Fruit fly (Drosophila melanogaster) whole organism, embryonic: Measurements from ENCODE around the gene CG5157.

Experiments used
- Atf3 ChIP-seq: fragments of 200-800 bp; sonication (Bioruptor generic); optimal IDR thresholded peaks from 3 replicates; lab custom pipeline; 2016; ENCODE audit warnings: missing biosample characterization, missing genetic modification characterization
- BEAF-32 ChIP-seq: fragments of 200-800 bp; sonication (Bioruptor generic); optimal IDR thresholded peaks from 3 replicates; lab custom pipeline; 2017; ENCODE audit warnings: missing biosample characterization, missing genetic modification characterization, mild to moderate bottlenecking, moderate library complexity, missing genetic modification reagents
- BtbVII ChIP-seq: fragments of 200-800 bp; sonication (Bioruptor generic); optimal IDR thresholded peaks from 3 replicates; lab custom pipeline; 2017; ENCODE audit warnings: missing biosample characterization, mild to moderate bottlenecking, missing genetic modification characterization
- CG12155 ChIP-seq: fragments of 200-800 bp; sonication (Bioruptor generic); optimal IDR thresholded peaks from 3 replicates; lab custom pipeline; 2016; ENCODE audit warnings: missing biosample characterization, missing genetic modification characterization
- CG14965 ChIP-seq: fragments of 200-800 bp; sonication (Bioruptor generic); optimal IDR thresholded peaks from 2 replicates; lab custom pipeline; 2016; ENCODE audit warnings: missing biosample characterization, missing genetic modification characterization, borderline replicate concordance
- CG17385 ChIP-seq: fragments of 200-800 bp; sonication (Bioruptor generic); optimal IDR thresholded peaks from 3 replicates; lab custom pipeline; 2018; ENCODE audit warnings: missing biosample characterization, mild to moderate bottlenecking, missing genetic modification characterization
- CG17802 ChIP-seq: fragments of 200-800 bp; sonication (Bioruptor generic); optimal IDR thresholded peaks from 2 replicates; lab custom pipeline; 2018; ENCODE audit warnings: missing biosample characterization, mild to moderate bottlenecking, missing genetic modification characterization, moderate library complexity
- CG1792 ChIP-seq: fragments of 200-800 bp; sonication (Bioruptor generic); optimal IDR thresholded peaks from 2 replicates; lab custom pipeline; 2016; ENCODE audit warnings: missing biosample characterization, missing genetic modification characterization
- CG30403 ChIP-seq: fragments of 200-800 bp; sonication (Bioruptor generic); optimal IDR thresholded peaks from 3 replicates; lab custom pipeline; 2016; ENCODE audit warnings: missing biosample characterization, missing genetic modification characterization
- CG3065 ChIP-seq: fragments of 200-800 bp; sonication (Bioruptor generic); optimal IDR thresholded peaks from 2 replicates; lab custom pipeline; 2016; ENCODE audit warnings: missing biosample characterization, missing genetic modification characterization
- CG34224 ChIP-seq: fragments of 200-800 bp; sonication (Bioruptor generic); IDR thresholded peaks from 3 replicates; pipeline ENCODE4 v1.3.6; 2022; ENCODE audit warnings: missing biosample characterization, missing genetic modification characterization; ENCODE audit not compliant: partially characterized antibody
- CG34376 ChIP-seq: fragments of 200-800 bp; sonication (Bioruptor generic); optimal IDR thresholded peaks from 2 replicates; lab custom pipeline; 2018; ENCODE audit warnings: missing biosample characterization, mild to moderate bottlenecking, missing genetic modification characterization
- CG3838 ChIP-seq: fragments of 200-800 bp; sonication (Bioruptor generic); optimal IDR thresholded peaks from 3 replicates; lab custom pipeline; 2016; ENCODE audit warnings: missing biosample characterization, missing genetic modification characterization
- CG4282 ChIP-seq: fragments of 200-800 bp; sonication (Bioruptor generic); optimal IDR thresholded peaks from 2 replicates; lab custom pipeline; 2016; ENCODE audit warnings: missing biosample characterization, missing genetic modification characterization
- CG4617 ChIP-seq: fragments of 200-800 bp; sonication (Bioruptor generic); optimal IDR thresholded peaks from 3 replicates; lab custom pipeline; 2016; ENCODE audit warnings: missing biosample characterization, missing genetic modification characterization, borderline replicate concordance
- CG6175 ChIP-seq: fragments of 200-800 bp; sonication (Bioruptor generic); IDR thresholded peaks from 3 replicates; pipeline ENCODE4 v1.3.6; 2022; ENCODE audit warnings: missing biosample characterization, missing genetic modification characterization
- CG8388 ChIP-seq: fragments of 200-800 bp; sonication (Bioruptor generic); optimal IDR thresholded peaks from 2 replicates; lab custom pipeline; 2019; ENCODE audit warnings: missing biosample characterization, mild to moderate bottlenecking, missing genetic modification characterization, moderate library complexity
- Dll ChIP-seq: fragments of 200-800 bp; sonication (Bioruptor generic); IDR thresholded peaks from 4 replicates; pipeline ENCODE4 v1.3.6; 2022; ENCODE audit warnings: missing biosample characterization, missing genetic modification characterization; ENCODE audit not compliant: partially characterized antibody
- Drgx ChIP-seq: fragments of 200-800 bp; sonication (Bioruptor generic); IDR thresholded peaks from 2 replicates; pipeline ENCODE4 v1.3.6; 2022; ENCODE audit warnings: missing biosample characterization, missing genetic modification characterization
- Eip74EF ChIP-seq, 2 experiments: fragments of 200-800 bp in 1 of 2; fragments of >200 bp in 1 of 2; sonication (Bioruptor generic) in 1 of 2; optimal IDR thresholded peaks; 2 replicates each; lab custom pipeline; 2017 to 2019; ENCODE audit warnings: missing biosample characterization in 2 of 2, missing genetic modification characterization in 2 of 2, mild to moderate bottlenecking in 1 of 2, moderate library complexity in 1 of 2
- HLH3B ChIP-seq: fragments of 200-800 bp; sonication (Bioruptor generic); IDR thresholded peaks from 2 replicates; pipeline ENCODE4 v1.3.6; 2022; ENCODE audit warnings: missing biosample characterization, missing genetic modification characterization
- HLH54F ChIP-seq: fragments of 200-800 bp; sonication (Bioruptor generic); optimal IDR thresholded peaks from 3 replicates; lab custom pipeline; 2016; ENCODE audit warnings: missing biosample characterization, missing genetic modification characterization
- Hey ChIP-seq: fragments of 200-800 bp; sonication (Bioruptor generic); optimal IDR thresholded peaks from 3 replicates; lab custom pipeline; 2018; ENCODE audit warnings: missing biosample characterization, mild to moderate bottlenecking, missing genetic modification characterization
- Lhr ChIP-seq: fragments of 200-800 bp; sonication (Bioruptor generic); optimal IDR thresholded peaks from 3 replicates; lab custom pipeline; 2017; ENCODE audit warnings: mild to moderate bottlenecking, missing biosample characterization, missing genetic modification reagents, missing genetic modification characterization
- Max ChIP-seq: fragments of 200-800 bp; sonication (Bioruptor generic); optimal IDR thresholded peaks from 2 replicates; lab custom pipeline; 2016; ENCODE audit warnings: missing biosample characterization, mild to moderate bottlenecking, missing genetic modification characterization
- Myb ChIP-seq: fragments of 200-800 bp; sonication (Bioruptor generic); optimal IDR thresholded peaks from 2 replicates; lab custom pipeline; 2016; ENCODE audit warnings: missing biosample characterization, missing genetic modification characterization
- Sin3A ChIP-seq: fragments of >200 bp; optimal IDR thresholded peaks from 2 replicates; lab custom pipeline; 2018
- cas ChIP-seq: fragments of 200-800 bp; sonication (Bioruptor generic); IDR thresholded peaks from 2 replicates; pipeline ENCODE4 v1.3.6; 2022; ENCODE audit warnings: missing biosample characterization, missing genetic modification characterization
- cwo ChIP-seq: fragments of 200-800 bp; sonication (Bioruptor generic); optimal IDR thresholded peaks from 3 replicates; lab custom pipeline; 2017; ENCODE audit warnings: missing biosample characterization, missing genetic modification characterization, mild to moderate bottlenecking, moderate library complexity, missing genetic modification reagents
- da ChIP-seq: fragments of 200-800 bp; sonication (Bioruptor generic); optimal IDR thresholded peaks from 2 replicates; lab custom pipeline; 2016; ENCODE audit warnings: missing biosample characterization, missing genetic modification characterization
- dpn ChIP-seq, 2 experiments: fragments of 200-800 bp; sonication (Bioruptor generic); optimal IDR thresholded peaks; 3 replicates each; lab custom pipeline; 2016; ENCODE audit warnings: missing biosample characterization in 2 of 2, missing genetic modification characterization in 2 of 2
- dysf ChIP-seq: fragments of 200-800 bp; sonication (Bioruptor generic); IDR thresholded peaks from 3 replicates; pipeline ENCODE4 v1.3.6; 2022; ENCODE audit warnings: missing biosample characterization, missing genetic modification characterization
- fd64A ChIP-seq: fragments of 200-800 bp; sonication (Bioruptor generic); optimal IDR thresholded peaks from 3 replicates; lab custom pipeline; 2018; ENCODE audit warnings: missing biosample characterization, mild to moderate bottlenecking, missing genetic modification characterization
- ftz-f1 ChIP-seq: fragments of 200-800 bp; sonication (Bioruptor generic); optimal IDR thresholded peaks from 2 replicates; lab custom pipeline; 2016; ENCODE audit warnings: missing biosample characterization, missing genetic modification characterization
- grn ChIP-seq: fragments of 200-800 bp; sonication (Bioruptor generic); optimal IDR thresholded peaks from 3 replicates; lab custom pipeline; 2017; ENCODE audit warnings: missing biosample characterization, missing genetic modification characterization
- hb ChIP-seq: fragments of 200-800 bp; sonication (Bioruptor generic); IDR thresholded peaks from 3 replicates; pipeline ENCODE4 v1.3.6; 2022; ENCODE audit warnings: missing biosample characterization, missing genetic modification characterization; ENCODE audit not compliant: partially characterized antibody
- hkb ChIP-seq, 2 experiments: fragments of 200-800 bp in 1 of 2; fragments of >200 bp in 1 of 2; sonication (Bioruptor generic) in 1 of 2; IDR thresholded peaks in 1 of 2; optimal IDR thresholded peaks in 1 of 2; 2 replicates each; pipeline versions ENCODE4 v1.3.6 to Lab custom; 2017 to 2022; ENCODE audit warnings: missing biosample characterization in 1 of 2, missing genetic modification characterization in 1 of 2
- kah ChIP-seq: fragments of 200-800 bp; sonication (Bioruptor generic); optimal IDR thresholded peaks from 2 replicates; lab custom pipeline; 2018; ENCODE audit warnings: missing biosample characterization, mild to moderate bottlenecking, missing genetic modification characterization
- lmd ChIP-seq: fragments of 200-800 bp; sonication (Bioruptor generic); IDR thresholded peaks from 2 replicates; pipeline ENCODE4 v1.3.6; 2022; ENCODE audit warnings: missing biosample characterization, missing genetic modification characterization
- lov ChIP-seq, 2 experiments: fragments of 200-800 bp in 1 of 2; fragments of >200 bp in 1 of 2; sonication (Bioruptor generic) in 1 of 2; IDR thresholded peaks in 1 of 2; optimal IDR thresholded peaks in 1 of 2; 2 replicates in 1 of 2; 3 replicates in 1 of 2; pipeline versions ENCODE4 v1.3.6 to Lab custom; 2017 to 2022; ENCODE audit warnings: missing biosample characterization in 1 of 2, missing genetic modification characterization in 1 of 2
- oc ChIP-seq: fragments of 200-800 bp; sonication (Bioruptor generic); optimal IDR thresholded peaks from 2 replicates; lab custom pipeline; 2018; ENCODE audit warnings: missing biosample characterization, mild to moderate bottlenecking, missing genetic modification characterization, moderate library complexity
- org-1 ChIP-seq: fragments of 200-800 bp; sonication (Bioruptor generic); optimal IDR thresholded peaks from 2 replicates; lab custom pipeline; 2017; ENCODE audit warnings: missing biosample characterization, missing genetic modification characterization
- run ChIP-seq: fragments of 200-800 bp; sonication (Bioruptor generic); optimal IDR thresholded peaks from 3 replicates; lab custom pipeline; 2018; ENCODE audit warnings: missing biosample characterization, mild to moderate bottlenecking, missing genetic modification characterization
- sd ChIP-seq: fragments of 200-800 bp; sonication (Bioruptor generic); optimal IDR thresholded peaks from 3 replicates; lab custom pipeline; 2018; ENCODE audit warnings: missing biosample characterization, mild to moderate bottlenecking, missing genetic modification characterization, moderate library complexity
- so ChIP-seq: fragments of 200-800 bp; sonication (Bioruptor generic); IDR thresholded peaks from 3 replicates; pipeline ENCODE4 v1.3.6; 2022; ENCODE audit warnings: missing biosample characterization, missing genetic modification characterization
- stwl ChIP-seq: fragments of 200-800 bp; sonication (Bioruptor generic); optimal IDR thresholded peaks from 3 replicates; lab custom pipeline; 2018; ENCODE audit warnings: missing biosample characterization, mild to moderate bottlenecking, missing genetic modification characterization, moderate library complexity
- usp ChIP-seq: fragments of >200 bp; optimal IDR thresholded peaks from 2 replicates; lab custom pipeline; 2017; ENCODE audit warnings: missing biosample characterization, missing genetic modification characterization
- wek ChIP-seq: fragments of 200-800 bp; sonication (Bioruptor generic); optimal IDR thresholded peaks from 3 replicates; lab custom pipeline; 2018; ENCODE audit warnings: missing biosample characterization, mild to moderate bottlenecking, missing genetic modification characterization, moderate library complexity

CG5157 gene

DNA sequence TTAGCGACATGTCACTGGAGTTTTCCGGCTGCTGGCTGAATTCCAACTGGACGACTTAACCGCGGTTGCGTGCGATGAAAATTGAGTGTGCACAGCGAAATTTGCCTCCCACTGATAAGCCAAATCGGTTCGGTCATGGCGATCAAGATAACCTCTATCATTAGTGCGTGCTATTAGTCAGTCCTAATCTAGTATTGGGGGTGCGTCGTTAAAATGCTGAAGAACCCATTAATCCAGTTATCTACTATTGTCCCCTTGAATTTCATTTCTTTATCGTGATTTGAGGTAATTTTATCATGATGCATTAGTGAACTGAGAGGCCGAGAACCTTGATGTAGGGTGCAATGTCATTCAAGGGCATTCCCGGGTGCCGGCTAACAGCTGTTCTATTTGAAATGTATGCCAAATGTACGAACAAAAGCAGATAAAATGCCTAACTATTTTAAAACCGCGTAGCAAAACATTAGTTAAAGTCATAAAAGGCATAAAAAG lies 9.2 kb downstream of the CG5157 start, which contains the start of gene Pgm1 (continued):
- peak; percentile 98 for TF ChIP-seq CG34376 (GFP tag; lab: Kevin White, UChicago)
- TF ChIP-seq grn, result peak; percentile 96
- TF ChIP-seq Myb (GFP tag; lab: Kevin White, UChicago), result peak; percentile 81
- TF ChIP-seq Atf3 (GFP tag; lab: Kevin White, UChicago), result peak; percentile 74
- TF ChIP-seq oc, result no peak
- peak; percentile 77 for TF ChIP-seq BtbVII
- TF ChIP-seq kah, result peak; percentile 50
- TF ChIP-seq usp, result no peak
- TF ChIP-seq cwo (GFP tag; lab: Kevin White, UChicago), result peak; percentile 82
- peak; percentile 69 for TF ChIP-seq fd64A (GFP tag; lab: Kevin White, UChicago)
- TF ChIP-seq Sin3A, result no peak
- TF ChIP-seq CG34224 (GFP tag; lab: Robert Waterston, UW), result 0 out of 3 replicates have a peak, but pooled peaks have one; percentile 31
- TF ChIP-seq wek, result peak; percentile 73
- TF ChIP-seq CG17385, result peak; percentile 68
- peak; percentile 84 for TF ChIP-seq CG4617 (GFP tag; lab: Kevin White, UChicago)
- no peak for TF ChIP-seq BEAF-32 (GFP tag; lab: Kevin White, UChicago)
- TF ChIP-seq Hey (tag; lab: Kevin White, UChicago), result peak; percentile 79
- peak; percentile 20; the same call in 1 of the 4 replicates for TF ChIP-seq Dll (GFP tag; lab: Robert Waterston, UW)
- TF ChIP-seq lmd, result peak; percentile 85; the same call in 1 of the 2 replicates
- peak; percentile 58 for TF ChIP-seq CG3065
- TF ChIP-seq stwl (tag; lab: Kevin White, UChicago), result peak; percentile 15
- peak; percentile 49; the same call in 1 of the 2 replicates for TF ChIP-seq cas
- TF ChIP-seq CG6175 (GFP tag; lab: Robert Waterston, UW), result peak; percentile 42; the same call in 2 of the 3 replicates
- no peak for TF ChIP-seq lov (optimal IDR thresholded peaks at IDR 0.05; lab: Kevin White, UChicago)
- TF ChIP-seq lov (GFP tag; IDR thresholded peaks at IDR 0.05; lab: Robert Waterston, UW), result 0 out of 3 replicates have a peak, but pooled peaks have one; percentile 38
- peak; percentile 59 for TF ChIP-seq hkb (optimal IDR thresholded peaks at IDR 0.05; lab: Kevin White, UChicago)
- peak; percentile 73 for TF ChIP-seq hkb (GFP tag; IDR thresholded peaks at IDR 0.05; lab: Robert Waterston, UW)
- peak; percentile 55 for TF ChIP-seq CG3838 (GFP tag; lab: Kevin White, UChicago)
- peak; percentile 83 for TF ChIP-seq da (GFP tag; lab: Kevin White, UChicago)
- TF ChIP-seq run (tag; lab: Kevin White, UChicago), result peak; percentile 78
- peak; percentile 59 for TF ChIP-seq CG14965 (GFP tag; lab: Kevin White, UChicago)
- peak; percentile 69 for TF ChIP-seq Max
- no peak for TF ChIP-seq sd (tag; lab: Kevin White, UChicago)
- peak; percentile 85 for TF ChIP-seq CG30403 (GFP tag; lab: Kevin White, UChicago)
- TF ChIP-seq Drgx (GFP tag; lab: Robert Waterston, UW), result peak; percentile 82
- TF ChIP-seq HLH54F (GFP tag; lab: Kevin White, UChicago), result peak; percentile 87
- TF ChIP-seq CG12155 (GFP tag; lab: Kevin White, UChicago), result peak; percentile 88
- TF ChIP-seq CG4282 (GFP tag; lab: Kevin White, UChicago), result peak; percentile 87
- peak; percentile 89 to 90 for TF ChIP-seq dpn (GFP tag; optimal IDR thresholded peaks at IDR 0.05; lab: Kevin White, UChicago)
- no peak for TF ChIP-seq hb
- no peak for TF ChIP-seq Lhr (GFP tag; lab: Kevin White, UChicago)
- peak; percentile 81 for TF ChIP-seq org-1 (GFP tag; lab: Kevin White, UChicago)
- TF ChIP-seq HLH3B (GFP tag; lab: Robert Waterston, UW), result peak; percentile 60
- peak; percentile 64 for TF ChIP-seq CG8388
- peak; percentile 33 for TF ChIP-seq CG17802 (tag; lab: Kevin White, UChicago)
- peak; percentile 79 for TF ChIP-seq dysf
- peak; percentile 94 for TF ChIP-seq ftz-f1 (GFP tag; lab: Kevin White, UChicago)
- TF ChIP-seq Eip74EF (GFP tag; optimal IDR thresholded peaks at IDR 0.05; lab: Kevin White, UChicago), result peak in 1 of 2 experiments; percentile 82
- peak; percentile 83 for TF ChIP-seq CG1792 (GFP tag; lab: Kevin White, UChicago)
- TF ChIP-seq so (GFP tag; lab: Robert Waterston, UW), result peak; percentile 67; the same call in 1 of the 3 replicates
